Fruit fly (Drosophila melanogaster): Measurements from ENCODE around the gene CG33271.

- TF ChIP-seq toy (GFP tag; IDR thresholded peaks at IDR 0.05) (no peak), C15 (GFP tag; IDR thresholded peaks at IDR 0.05) (no peak), sima (GFP tag; optimal IDR thresholded peaks at IDR 0.05) (no peak), sens-2 (GFP tag; IDR thresholded peaks at IDR 0.05) (no peak), CG17829 (tag; optimal IDR thresholded peaks at IDR 0.05) (no peak), Dbx (GFP tag; IDR thresholded peaks at IDR 0.05) (no peak), CG33557 (GFP tag; optimal IDR thresholded peaks at IDR 0.05) (no peak), CG3838 (GFP tag; optimal IDR thresholded peaks at IDR 0.05) (no peak), ato (GFP tag; IDR thresholded peaks at IDR 0.05; ENCODE audit: partially characterized antibody) (no peak)
These were observed 29.3 kb downstream of the CG33271 start for dm6 chr3L:11548009-11548408.

Data from whole organism, embryonic.